Worm (Caenorhabditis elegans): ENCODE results near the gene ZK354.2.
A peak's percentile ranks its signal among the peaks of the same experiment; 100 is the strongest.

ZK354.2 gene

DNA sequence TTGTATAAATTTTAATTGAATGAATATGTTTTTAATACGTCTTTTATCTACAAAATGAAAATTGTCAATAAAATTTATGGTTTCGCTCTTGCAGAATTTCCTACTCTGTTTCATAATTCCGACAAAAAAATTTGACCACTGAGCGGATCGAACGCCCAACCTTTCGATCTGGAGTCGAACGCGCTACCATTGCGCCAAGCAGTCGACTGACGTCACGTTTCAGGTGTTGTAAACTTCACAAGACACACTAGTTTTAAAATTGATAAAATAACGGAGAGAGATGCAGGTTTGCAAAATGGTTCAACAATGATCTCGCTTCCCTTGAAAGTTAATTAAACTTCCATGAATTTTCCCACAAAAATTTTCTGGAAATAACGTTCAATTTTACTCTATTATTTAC, 31.0 kb downstream of the ZK354.2 start:
- no peak for TF ChIP-seq nhr-129 (tag; optimal IDR thresholded peaks at IDR 0.05)
- TF ChIP-seq nhr-237 (tag; optimal IDR thresholded peaks at IDR 0.05), result no peak
- TF ChIP-seq peb-1 (tag; optimal IDR thresholded peaks at IDR 0.05), result no peak
- no peak for TF ChIP-seq sem-4 (tag; optimal IDR thresholded peaks at IDR 0.05)
- TF ChIP-seq zag-1 (tag; optimal IDR thresholded peaks at IDR 0.05), result no peak
- TF ChIP-seq lsy-2 (tag; optimal IDR thresholded peaks at IDR 0.05), result no peak
- TF ChIP-seq crh-2 (tag; optimal IDR thresholded peaks at IDR 0.05), result peak; percentile 48
- TF ChIP-seq lin-39 (tag; optimal IDR thresholded peaks at IDR 0.05), result no peak
- TF ChIP-seq ama-1 (optimal IDR thresholded peaks at IDR 0.05), result no peak
- no peak for TF ChIP-seq snpc-4 (tag; optimal IDR thresholded peaks at IDR 0.05)
- no peak for TF ChIP-seq nhr-25 (tag; optimal IDR thresholded peaks at IDR 0.05)
- no peak for TF ChIP-seq Y55F3AM.14 (GFP tag; optimal IDR thresholded peaks at IDR 0.05)
- TF ChIP-seq elt-1 (tag; optimal IDR thresholded peaks at IDR 0.05), result no peak
- no peak for TF ChIP-seq ztf-11 (tag; optimal IDR thresholded peaks at IDR 0.05)
- no peak for TF ChIP-seq ztf-4 (tag; optimal IDR thresholded peaks at IDR 0.05)
- TF ChIP-seq sma-3 (GFP tag; optimal IDR thresholded peaks at IDR 0.05), result peak; percentile 60
- no peak for TF ChIP-seq blmp-1 (tag; optimal IDR thresholded peaks at IDR 0.05; ENCODE audit: insufficient read depth)
- no peak for TF ChIP-seq nhr-6 (tag; optimal IDR thresholded peaks at IDR 0.05)
- no peak for TF ChIP-seq nhr-77 (tag; optimal IDR thresholded peaks at IDR 0.05)
- TF ChIP-seq mbf-1 (tag; optimal IDR thresholded peaks at IDR 0.05), result no peak
- TF ChIP-seq sma-9 (GFP tag; optimal IDR thresholded peaks at IDR 0.05), result no peak
- no peak for TF ChIP-seq sma-9 (tag; optimal IDR thresholded peaks at IDR 0.05)
- peak; percentile 13 for TF ChIP-seq fos-1 (tag; optimal IDR thresholded peaks at IDR 0.05)
- TF ChIP-seq C34F6.9 (tag; optimal IDR thresholded peaks at IDR 0.05), result no peak
- no peak for TF ChIP-seq R02D3.7 (tag; optimal IDR thresholded peaks at IDR 0.05)
- no peak for TF ChIP-seq unc-39 (tag; optimal IDR thresholded peaks at IDR 0.05)
- TF ChIP-seq unc-55 (GFP tag; optimal IDR thresholded peaks at IDR 0.05), result no peak
- no peak for TF ChIP-seq lin-11 (tag; optimal IDR thresholded peaks at IDR 0.05)
- TF ChIP-seq egl-27 (tag; optimal IDR thresholded peaks at IDR 0.05), result no peak
- TF ChIP-seq lin-13 (GFP tag; optimal IDR thresholded peaks at IDR 0.05), result peak; percentile 24
- TF ChIP-seq ceh-16 (tag; optimal IDR thresholded peaks at IDR 0.05), result no peak

- TF ChIP-seq fos-1 (tag; optimal IDR thresholded peaks at IDR 0.05), result peak; percentile 68
These were observed 37.4 kb downstream of the ZK354.2 start, which contains the start of gene gba-4 for ce11 chrIV:5350480-5351193. Gene gba-4, minus strand, starts transcription at chrIV:5350897.

DNA sequence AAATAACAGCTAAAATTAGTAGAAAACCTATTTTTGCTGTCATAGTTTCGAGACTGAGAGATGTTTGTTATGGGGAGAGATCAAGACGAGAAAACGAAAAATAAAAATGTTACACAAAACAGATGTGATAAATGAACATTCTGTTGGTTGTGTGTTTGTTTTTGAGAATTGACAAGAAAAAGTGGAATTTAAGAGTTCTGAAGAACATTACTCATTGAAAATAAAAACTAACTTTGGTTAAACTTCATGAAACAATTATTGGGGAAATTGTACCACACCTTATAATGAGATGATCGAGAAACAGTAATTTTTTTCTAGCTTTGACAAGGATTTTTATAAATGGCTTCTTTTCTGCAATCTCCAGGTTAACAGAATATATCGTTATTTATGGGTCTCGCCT, 40.2 kb downstream of the ZK354.2 start, which contains the start of gene Y4C6B.7:
Gene Y4C6B.7 (minus strand): TSS at position 101 of the 400 bp plus-strand sequence.
- TF ChIP-seq nhr-6 (tag; optimal IDR thresholded peaks at IDR 0.05) (no peak), nhr-129 (tag; optimal IDR thresholded peaks at IDR 0.05) (no peak), nhr-11 (tag; optimal IDR thresholded peaks at IDR 0.05) (no peak), alr-1 (tag; optimal IDR thresholded peaks at IDR 0.05) (no peak), sem-4 (tag; optimal IDR thresholded peaks at IDR 0.05) (no peak), ZK546.5 (tag; optimal IDR thresholded peaks at IDR 0.05) (no peak), aly-2 (tag; optimal IDR thresholded peaks at IDR 0.05) (no peak), unc-62 (GFP tag; optimal IDR thresholded peaks at IDR 0.05) (no peak), zag-1 (tag; optimal IDR thresholded peaks at IDR 0.05) (no peak), ztf-4 (tag; optimal IDR thresholded peaks at IDR 0.05) (no peak), lin-39 (tag; optimal IDR thresholded peaks at IDR 0.05) (no peak)

DNA sequence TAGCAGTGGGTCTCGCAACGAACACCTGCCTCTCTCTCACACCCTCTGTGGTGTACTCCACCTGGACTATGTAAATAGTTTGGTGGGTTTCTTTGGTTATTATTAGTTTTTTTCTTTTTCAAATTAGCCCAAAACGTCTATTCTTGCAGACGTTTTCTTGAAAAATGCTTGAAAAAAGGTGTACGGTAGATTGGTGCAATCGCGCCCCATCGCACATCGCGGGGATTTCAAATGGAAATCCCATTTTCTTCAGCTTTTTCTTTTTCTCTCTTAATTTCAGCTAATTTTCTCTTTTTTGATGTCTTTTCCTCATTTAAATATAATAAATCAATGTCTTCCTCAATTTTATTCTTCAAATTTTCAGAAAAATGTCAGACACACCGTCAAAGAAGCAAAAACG, 40.9 kb downstream of the ZK354.2 start, which contains the start of gene Y4C6B.1:
Gene Y4C6B.1 (plus strand): TSS at position 365 of the 400 bp plus-strand sequence.
- TF ChIP-seq lsy-2 (tag; optimal IDR thresholded peaks at IDR 0.05), result peak in 1 of 2 experiments; percentile 87
- peak; percentile 16 for TF ChIP-seq unc-55 (GFP tag; optimal IDR thresholded peaks at IDR 0.05)
- no peak for TF ChIP-seq nhr-10 (tag; optimal IDR thresholded peaks at IDR 0.05)
